Worm (Caenorhabditis elegans) whole organism, late embryonic: Measurements from ENCODE around the gene unc-71.

Source experiments
- C08G9.2 ChIP-seq: sonication (generic microtip); optimal IDR thresholded peaks from 2 replicates; lab custom pipeline; 2016; ENCODE audit warnings: mild to moderate bottlenecking, missing genetic modification characterization, moderate library complexity, missing compliant biosample characterization
- C38D4.7 ChIP-seq: fragments of 200-800 bp; sonication (Bioruptor generic); optimal IDR thresholded peaks from 2 replicates; lab custom pipeline; 2018; ENCODE audit warnings: mild to moderate bottlenecking, missing genetic modification characterization, moderate library complexity, missing compliant biosample characterization
- F13H6.1 ChIP-seq: sonication (generic microtip); optimal IDR thresholded peaks from 2 replicates; lab custom pipeline; 2016; ENCODE audit warnings: missing genetic modification characterization, missing compliant biosample characterization
- T23F11.4 ChIP-seq: fragments of 200-800 bp; sonication (Bioruptor generic); optimal IDR thresholded peaks from 2 replicates; lab custom pipeline; 2018; ENCODE audit warnings: mild to moderate bottlenecking, missing genetic modification characterization, missing compliant biosample characterization
- ama-1 ChIP-seq: fragments of 150-350 bp; optimal IDR thresholded peaks from 2 replicates; lab custom pipeline; 2014
- ceh-14 ChIP-seq: sonication (generic microtip); optimal IDR thresholded peaks from 2 replicates; lab custom pipeline; 2016; ENCODE audit warnings: missing genotype, missing genetic modification characterization, missing compliant biosample characterization
- ceh-19 ChIP-seq: fragments of 200-800 bp; sonication (Bioruptor generic); optimal IDR thresholded peaks from 2 replicates; lab custom pipeline; 2018; ENCODE audit warnings: mild to moderate bottlenecking, missing genetic modification characterization, missing compliant biosample characterization
- ceh-34 ChIP-seq: sonication (generic microtip); optimal IDR thresholded peaks from 2 replicates; lab custom pipeline; 2016; ENCODE audit warnings: mild to moderate bottlenecking, missing genetic modification characterization, missing compliant biosample characterization
- ceh-45 ChIP-seq: fragments of 200-800 bp; sonication (Bioruptor generic); IDR thresholded peaks from 2 replicates; pipeline ENCODE4 v1.3.6; 2022; ENCODE audit warnings: missing genetic modification reagents, missing genetic modification characterization, missing compliant biosample characterization
- ceh-48 ChIP-seq: sonication (generic microtip); optimal IDR thresholded peaks from 2 replicates; lab custom pipeline; 2016; ENCODE audit warnings: missing genetic modification characterization, inconsistent platforms, missing compliant biosample characterization
- ceh-6 ChIP-seq: fragments of 200-800 bp; sonication (Bioruptor generic); optimal IDR thresholded peaks from 2 replicates; lab custom pipeline; 2018; ENCODE audit warnings: mild to moderate bottlenecking, missing genetic modification characterization, missing compliant biosample characterization
- che-1 ChIP-seq: sonication (generic microtip); optimal IDR thresholded peaks from 2 replicates; lab custom pipeline; 2016; ENCODE audit warnings: mild to moderate bottlenecking, missing genetic modification characterization, missing compliant biosample characterization
- dve-1 ChIP-seq: sonication (generic microtip); optimal IDR thresholded peaks from 2 replicates; lab custom pipeline; 2017; ENCODE audit warnings: antibody characterized with exemption, mild to moderate bottlenecking, missing genetic modification characterization, missing compliant biosample characterization
- fax-1 ChIP-seq: sonication (generic microtip); optimal IDR thresholded peaks from 2 replicates; lab custom pipeline; 2016; ENCODE audit warnings: missing genotype, missing genetic modification characterization, missing compliant biosample characterization
- fkh-10 ChIP-seq: fragments of 150-350 bp; optimal IDR thresholded peaks from 2 replicates; lab custom pipeline; 2014; ENCODE audit warnings: missing biosample characterization, missing genetic modification reagents, missing genetic modification characterization
- gmeb-2 ChIP-seq: sonication (generic microtip); optimal IDR thresholded peaks from 2 replicates; lab custom pipeline; 2016; ENCODE audit warnings: missing genetic modification characterization, inconsistent platforms, missing compliant biosample characterization
- hlh-13 ChIP-seq: fragments of 200-800 bp; sonication (Bioruptor generic); optimal IDR thresholded peaks from 2 replicates; lab custom pipeline; 2018; ENCODE audit warnings: mild to moderate bottlenecking, missing genetic modification characterization, missing compliant biosample characterization
- hlh-15 ChIP-seq: sonication (generic microtip); optimal IDR thresholded peaks from 2 replicates; lab custom pipeline; 2016; ENCODE audit warnings: missing genetic modification characterization, missing compliant biosample characterization
- hlh-30 ChIP-seq: sonication (generic microtip); optimal IDR thresholded peaks from 2 replicates; lab custom pipeline; 2017; ENCODE audit warnings: antibody characterized with exemption, missing genetic modification characterization, missing compliant biosample characterization; ENCODE audit not compliant: insufficient read depth
- hlh-6 ChIP-seq: sonication (generic microtip); optimal IDR thresholded peaks from 2 replicates; lab custom pipeline; 2016; ENCODE audit warnings: missing genotype, missing genetic modification characterization, missing compliant biosample characterization
- hlh-8 ChIP-seq: sonication (generic microtip); optimal IDR thresholded peaks from 2 replicates; lab custom pipeline; 2016; ENCODE audit warnings: missing genotype, missing genetic modification characterization, missing compliant biosample characterization
- lim-6 ChIP-seq: sonication (generic microtip); optimal IDR thresholded peaks from 2 replicates; lab custom pipeline; 2016; ENCODE audit warnings: missing genetic modification characterization, missing compliant biosample characterization
- madf-2 ChIP-seq: sonication (generic microtip); optimal IDR thresholded peaks from 2 replicates; lab custom pipeline; 2017; ENCODE audit warnings: missing genetic modification characterization, missing compliant biosample characterization
- mec-3 ChIP-seq: sonication (generic microtip); optimal IDR thresholded peaks from 2 replicates; lab custom pipeline; 2016; ENCODE audit warnings: borderline replicate concordance, missing genetic modification characterization, missing compliant biosample characterization
- nfya-1 ChIP-seq: sonication (generic microtip); optimal IDR thresholded peaks from 2 replicates; lab custom pipeline; 2017; ENCODE audit warnings: missing genetic modification characterization, mild to moderate bottlenecking, missing compliant biosample characterization, antibody characterized with exemption, moderate library complexity
- nhr-232 ChIP-seq: sonication (generic microtip); optimal IDR thresholded peaks from 2 replicates; lab custom pipeline; 2016; ENCODE audit warnings: missing genetic modification characterization, missing compliant biosample characterization
- pax-1 ChIP-seq: fragments of 150-350 bp; optimal IDR thresholded peaks from 2 replicates; lab custom pipeline; 2014; ENCODE audit warnings: missing biosample characterization, missing genetic modification characterization
- pha-2 ChIP-seq: sonication (generic microtip); optimal IDR thresholded peaks from 2 replicates; lab custom pipeline; 2017; ENCODE audit warnings: mild to moderate bottlenecking, missing genetic modification characterization, missing compliant biosample characterization
- pros-1 ChIP-seq: fragments of 150-350 bp; optimal IDR thresholded peaks from 2 replicates; lab custom pipeline; 2014; ENCODE audit warnings: missing biosample characterization, missing genetic modification reagents, missing genetic modification characterization
- ref-2 ChIP-seq: sonication (generic microtip); optimal IDR thresholded peaks from 2 replicates; lab custom pipeline; 2016; ENCODE audit warnings: missing genetic modification characterization, missing compliant biosample characterization
- syd-9 ChIP-seq: sonication (generic microtip); optimal IDR thresholded peaks from 2 replicates; lab custom pipeline; 2016; ENCODE audit warnings: mild to moderate bottlenecking, missing genetic modification characterization, moderate library complexity, missing compliant biosample characterization
- tbx-2 ChIP-seq: sonication (generic microtip); optimal IDR thresholded peaks from 2 replicates; lab custom pipeline; 2016; ENCODE audit warnings: missing genetic modification characterization, missing compliant biosample characterization
- tbx-7 ChIP-seq: sonication (generic microtip); optimal IDR thresholded peaks from 2 replicates; lab custom pipeline; 2016; ENCODE audit warnings: missing genotype, missing genetic modification characterization, missing compliant biosample characterization
- ttx-3 ChIP-seq: sonication (generic microtip); optimal IDR thresholded peaks from 2 replicates; lab custom pipeline; 2016; ENCODE audit warnings: missing genetic modification reagents, missing genetic modification characterization, missing compliant biosample characterization
- unc-42 ChIP-seq: sonication (generic microtip); optimal IDR thresholded peaks from 2 replicates; lab custom pipeline; 2016; ENCODE audit warnings: missing genotype, missing genetic modification characterization, missing compliant biosample characterization
- unc-55 ChIP-seq: sonication (generic microtip); optimal IDR thresholded peaks from 2 replicates; lab custom pipeline; 2017; ENCODE audit warnings: missing biosample characterization, missing genetic modification reagents, missing genetic modification characterization
- unc-86 ChIP-seq: sonication (generic microtip); optimal IDR thresholded peaks from 2 replicates; lab custom pipeline; 2016; ENCODE audit warnings: missing genetic modification characterization, missing compliant biosample characterization

The unc-71 gene

DNA sequence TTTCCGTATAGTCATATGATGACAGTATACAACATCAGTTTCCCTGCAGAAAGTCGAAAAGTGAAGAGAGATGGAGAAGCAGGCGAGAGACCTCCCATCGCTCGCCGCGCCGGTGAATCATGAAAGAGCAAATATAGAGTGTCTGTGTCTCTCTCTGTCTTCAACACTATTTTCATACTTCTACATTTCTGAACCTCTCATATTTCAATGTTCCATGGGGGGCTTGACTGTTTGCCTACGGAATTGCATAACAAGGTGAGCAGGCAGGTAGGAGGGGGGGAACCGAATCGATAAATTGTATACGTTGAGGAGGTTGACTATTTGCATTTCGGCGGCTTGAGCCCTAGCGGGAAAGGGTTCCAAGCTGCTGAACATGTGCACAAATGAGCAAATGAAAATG is 28.3 kb upstream of the unc-71 start (continued):
- TF ChIP-seq tbx-7 (tag; lab: Kevin White, UChicago) (no peak), ceh-19 (GFP tag; lab: Kevin White, UChicago) (peak; percentile 54), nhr-232 (tag; lab: Kevin White, UChicago) (no peak), mec-3 (tag; lab: Kevin White, UChicago) (no peak), C38D4.7 (GFP tag; lab: Kevin White, UChicago) (no peak), F13H6.1 (no peak), hlh-13 (GFP tag; lab: Kevin White, UChicago) (no peak), syd-9 (no peak), ref-2 (tag; lab: Kevin White, UChicago) (no peak), hlh-15 (tag; lab: Kevin White, UChicago) (no peak), fkh-10 (no peak), ceh-34 (tag; lab: Kevin White, UChicago) (peak; percentile 75), pax-1 (peak; percentile 77), dve-1 (no peak)

- TF ChIP-seq fax-1 (tag; lab: Kevin White, UChicago): no peak
- TF ChIP-seq nhr-232 (tag; lab: Kevin White, UChicago): no peak
- no peak for TF ChIP-seq ceh-48
- no peak for TF ChIP-seq ref-2 (tag; lab: Kevin White, UChicago)
- TF ChIP-seq C08G9.2 (tag; lab: Kevin White, UChicago): no peak
- no peak for TF ChIP-seq ceh-45
- TF ChIP-seq C38D4.7 (GFP tag; lab: Kevin White, UChicago): no peak
- TF ChIP-seq hlh-15 (tag; lab: Kevin White, UChicago): no peak
- TF ChIP-seq lim-6 (tag; lab: Kevin White, UChicago): no peak
- no peak for TF ChIP-seq che-1
- no peak for TF ChIP-seq hlh-8
- TF ChIP-seq ceh-34 (tag; lab: Kevin White, UChicago): no peak
- no peak for TF ChIP-seq F13H6.1
- TF ChIP-seq pros-1 (tag; lab: Kevin White, UChicago): no peak
- TF ChIP-seq ceh-14: no peak
- TF ChIP-seq T23F11.4: no peak
- TF ChIP-seq gmeb-2 (tag; lab: Kevin White, UChicago): no peak
- TF ChIP-seq hlh-30 (tag; lab: Kevin White, UChicago): no peak
- no peak for TF ChIP-seq pax-1
- no peak for TF ChIP-seq unc-55
Observed at ce11 chrIII:12918575-12918974, 27.0 kb upstream of the unc-71 start, which contains the start of gene Y37D8A.16. TSS of gene Y37D8A.16 (minus strand) at chrIII:12918675.

DNA sequence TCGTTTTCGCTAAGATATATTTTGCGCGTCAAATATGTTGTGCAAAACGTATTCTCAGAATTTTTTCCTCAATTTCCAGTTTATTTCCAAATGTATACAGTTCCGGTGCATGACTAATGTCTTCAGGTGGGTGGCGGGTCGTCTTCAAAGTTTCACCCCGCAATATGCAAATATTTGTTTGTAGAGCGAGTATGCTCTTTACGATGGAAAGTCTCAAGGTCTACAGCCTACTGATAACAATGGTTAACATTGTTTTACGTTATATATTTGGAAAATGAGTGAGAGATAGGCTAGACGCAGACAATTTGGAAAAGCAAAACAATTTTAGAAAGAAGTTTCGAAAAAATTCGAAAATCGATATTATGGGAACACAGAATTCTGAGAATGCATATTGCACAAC is 26.3 kb upstream of the unc-71 start:
- TF ChIP-seq madf-2 (tag; lab: Kevin White, UChicago) (no peak), hlh-6 (tag; lab: Kevin White, UChicago) (no peak), T23F11.4 (no peak), ama-1 (lab: Kevin White, UChicago) (no peak), tbx-7 (tag; lab: Kevin White, UChicago) (no peak), ceh-6 (GFP tag; lab: Kevin White, UChicago) (no peak), ref-2 (tag; lab: Kevin White, UChicago) (no peak), pros-1 (tag; lab: Kevin White, UChicago) (no peak), ttx-3 (tag; lab: Kevin White, UChicago) (no peak), pha-2 (tag; lab: Kevin White, UChicago) (no peak), unc-86 (tag; lab: Kevin White, UChicago) (no peak), C08G9.2 (tag; lab: Kevin White, UChicago) (no peak), hlh-30 (tag; lab: Kevin White, UChicago) (no peak), dve-1 (no peak), nfya-1 (tag; lab: Kevin White, UChicago) (no peak), ceh-34 (tag; lab: Kevin White, UChicago) (no peak)

ce11 chrIII:12916459-12916858 is 24.9 kb upstream of the unc-71 start:
- no peak for TF ChIP-seq tbx-2 (tag; lab: Kevin White, UChicago)
- peak; percentile 63 for TF ChIP-seq unc-42
